Worm (Caenorhabditis elegans) whole organism, early embryonic: ENCODE measurements around the gene srw-41.

ENCODE experiments used
- B0310.2 ChIP-seq: sonication (generic microtip); optimal IDR thresholded peaks from 2 replicates; lab custom pipeline; 2016; ENCODE audit warnings: mild to moderate bottlenecking, missing genetic modification characterization, missing compliant biosample characterization
- F13C5.2 ChIP-seq: sonication (generic microtip); optimal IDR thresholded peaks from 2 replicates; lab custom pipeline; 2017; ENCODE audit warnings: mild to moderate bottlenecking, missing genetic modification characterization, inconsistent platforms, missing compliant biosample characterization
- aly-1 ChIP-seq: sonication (generic microtip); optimal IDR thresholded peaks from 2 replicates; lab custom pipeline; 2016; ENCODE audit warnings: missing genetic modification characterization, missing compliant biosample characterization
- ama-1 ChIP-seq: fragments of 150-350 bp; optimal IDR thresholded peaks from 2 replicates; lab custom pipeline; 2014
- ceh-13 ChIP-seq: fragments of 200-800 bp; sonication (Bioruptor generic); optimal IDR thresholded peaks from 2 replicates; lab custom pipeline; 2018; ENCODE audit warnings: mild to moderate bottlenecking, missing genetic modification characterization, missing compliant biosample characterization
- ceh-36 ChIP-seq: sonication (generic microtip); optimal IDR thresholded peaks from 2 replicates; lab custom pipeline; 2016; ENCODE audit warnings: missing genetic modification characterization, inconsistent platforms, missing compliant biosample characterization
- ets-7 ChIP-seq: sonication (generic microtip); optimal IDR thresholded peaks from 2 replicates; lab custom pipeline; 2016; ENCODE audit warnings: missing genotype, missing genetic modification characterization, missing compliant biosample characterization
- flt-1 ChIP-seq: fragments of 200-800 bp; sonication (Bioruptor generic); IDR thresholded peaks from 2 replicates; pipeline ENCODE4 v1.3.6; 2022; ENCODE audit warnings: missing genetic modification characterization, missing compliant biosample characterization
- hmbx-1 ChIP-seq: sonication (generic microtip); optimal IDR thresholded peaks from 2 replicates; lab custom pipeline; 2016; ENCODE audit warnings: mild to moderate bottlenecking, missing genetic modification characterization, missing compliant biosample characterization
- hmg-4 ChIP-seq: fragments of 200-800 bp; sonication (Bioruptor generic); optimal IDR thresholded peaks from 2 replicates; lab custom pipeline; 2018; ENCODE audit warnings: mild to moderate bottlenecking, missing genetic modification characterization, missing compliant biosample characterization
- hnd-1 ChIP-seq: sonication (generic microtip); optimal IDR thresholded peaks from 2 replicates; lab custom pipeline; 2016; ENCODE audit warnings: missing genetic modification characterization, missing compliant biosample characterization
- pes-1 ChIP-seq: fragments of 200-800 bp; sonication (Bioruptor generic); IDR thresholded peaks from 2 replicates; pipeline ENCODE4 v1.3.6; 2022; ENCODE audit warnings: missing genetic modification reagents, missing genetic modification characterization, missing compliant biosample characterization
- scrt-1 ChIP-seq: fragments of 200-800 bp; sonication (Bioruptor generic); IDR thresholded peaks from 2 replicates; pipeline ENCODE4 v1.3.6; 2022; ENCODE audit warnings: missing genetic modification characterization, missing compliant biosample characterization
- sea-1 ChIP-seq: fragments of 200-800 bp; sonication (Bioruptor generic); conservative IDR thresholded peaks from 2 replicates; pipeline ENCODE4 v1.3.6; 2022; ENCODE audit warnings: missing genetic modification characterization, missing compliant biosample characterization
- tbx-11 ChIP-seq: fragments of 200-800 bp; sonication (Bioruptor generic); IDR thresholded peaks from 2 replicates; pipeline ENCODE4 v1.3.6; 2022; ENCODE audit warnings: missing genetic modification characterization, missing compliant biosample characterization
- tbx-37 ChIP-seq: fragments of 200-800 bp; sonication (Bioruptor generic); conservative IDR thresholded peaks from 2 replicates; pipeline ENCODE4 v1.3.6; 2022; ENCODE audit warnings: missing genetic modification reagents, missing genetic modification characterization, missing compliant biosample characterization
- tra-4 ChIP-seq: sonication (generic microtip); optimal IDR thresholded peaks from 2 replicates; lab custom pipeline; 2017; ENCODE audit warnings: missing genetic modification characterization, missing compliant biosample characterization

srw-41 gene

DNA sequence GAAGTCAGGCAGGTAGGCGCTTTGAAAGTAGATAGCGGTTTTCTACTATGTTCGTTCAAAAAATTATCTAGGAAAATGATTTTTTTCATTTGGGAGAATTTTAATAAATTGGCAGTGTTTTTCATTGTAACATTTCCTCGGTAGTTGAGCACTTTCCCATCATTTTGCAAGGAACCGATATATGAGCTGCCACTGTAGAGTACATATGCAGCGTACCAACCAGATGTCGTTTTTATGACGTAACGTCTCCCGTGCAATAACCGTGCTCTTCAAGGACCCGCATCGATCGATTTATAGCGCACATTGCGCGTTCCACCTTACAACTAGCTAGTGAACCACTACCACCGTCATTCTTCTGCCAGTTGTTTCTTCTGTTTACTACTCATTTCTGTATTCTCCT lies 44.8 kb downstream of the srw-41 start, which contains the start of gene T25E12.6:
Gene T25E12.6, plus strand, starts transcription at position 301 of the 400 bp plus-strand sequence.
- TF ChIP-seq ceh-36 (tag; lab: Kevin White, UChicago) (no peak), flt-1 (GFP tag; lab: Robert Waterston, UW) (no peak), hmg-4 (GFP tag; lab: Kevin White, UChicago) (no peak), hnd-1 (tag; lab: Kevin White, UChicago) (no peak), scrt-1 (GFP tag; lab: Robert Waterston, UW) (no peak), ama-1 (lab: Kevin White, UChicago) (no peak), tra-4 (tag; lab: Kevin White, UChicago) (no peak), tbx-11 (GFP tag; lab: Robert Waterston, UW) (no peak)

DNA sequence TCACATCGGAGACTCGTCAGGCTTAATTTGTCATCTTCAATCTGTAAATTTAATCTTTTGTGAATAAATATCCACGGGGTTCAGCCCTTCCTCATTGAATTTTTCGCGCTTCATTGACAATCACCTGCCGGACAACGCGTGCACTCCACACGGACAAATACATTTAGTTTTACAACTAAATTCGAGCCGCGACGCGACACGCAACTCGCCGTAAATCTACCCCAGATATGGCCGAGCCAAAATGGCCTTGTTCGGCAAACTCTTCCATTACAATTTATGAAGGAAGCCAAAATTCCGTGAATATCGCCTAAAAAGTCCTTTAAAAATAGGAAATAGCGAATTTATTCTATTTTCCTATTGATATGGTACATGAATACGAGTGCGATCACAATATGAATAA lies 47.5 kb downstream of the srw-41 start:
- TF ChIP-seq tbx-11 (GFP tag; lab: Robert Waterston, UW), result no peak
- no peak for TF ChIP-seq ets-7 (tag; lab: Kevin White, UChicago)
- TF ChIP-seq ceh-13, result no peak
- TF ChIP-seq ceh-36 (tag; lab: Kevin White, UChicago), result no peak
- TF ChIP-seq aly-1 (tag; lab: Kevin White, UChicago), result no peak
- TF ChIP-seq sea-1 (GFP tag; lab: Robert Waterston, UW), result no peak
- no peak for TF ChIP-seq hmg-4 (GFP tag; lab: Kevin White, UChicago)
- TF ChIP-seq tra-4 (tag; lab: Kevin White, UChicago), result no peak
- TF ChIP-seq ama-1 (lab: Kevin White, UChicago), result no peak
- TF ChIP-seq hmbx-1 (tag; lab: Kevin White, UChicago), result no peak
- TF ChIP-seq tbx-37 (GFP tag; lab: Robert Waterston, UW), result no peak
- TF ChIP-seq pes-1 (GFP tag; lab: Robert Waterston, UW), result no peak
- TF ChIP-seq F13C5.2 (tag; lab: Kevin White, UChicago), result no peak
- no peak for TF ChIP-seq scrt-1 (GFP tag; lab: Robert Waterston, UW)
- no peak for TF ChIP-seq B0310.2
- no peak for TF ChIP-seq hnd-1 (tag; lab: Kevin White, UChicago)
- no peak for TF ChIP-seq flt-1 (GFP tag; lab: Robert Waterston, UW)

DNA sequence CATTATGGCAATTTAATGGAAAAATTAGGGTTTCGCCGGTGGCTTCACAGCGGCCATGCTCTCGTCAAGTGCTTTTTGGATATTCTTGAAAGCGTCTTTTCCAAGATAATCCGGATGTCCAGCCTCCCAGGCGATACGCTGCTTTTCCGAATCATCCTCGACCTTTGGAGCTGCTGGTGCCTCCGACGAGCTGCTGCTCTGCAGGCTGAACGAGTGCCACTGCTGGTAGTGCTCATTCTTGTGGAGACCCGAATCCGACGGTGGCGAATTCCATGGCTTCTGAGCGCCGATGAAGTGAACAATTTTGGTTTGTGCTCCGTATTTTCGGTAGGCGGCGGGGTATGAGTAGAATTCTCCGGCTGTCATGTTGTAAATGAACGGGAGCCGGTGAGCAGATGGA lies 47.9 kb downstream of the srw-41 start:
- TF ChIP-seq F13C5.2 (tag; lab: Kevin White, UChicago) (no peak), ets-7 (tag; lab: Kevin White, UChicago) (no peak), tbx-37 (GFP tag; lab: Robert Waterston, UW) (no peak), aly-1 (tag; lab: Kevin White, UChicago) (no peak), tbx-11 (GFP tag; lab: Robert Waterston, UW) (no peak), B0310.2 (no peak), pes-1 (GFP tag; lab: Robert Waterston, UW) (no peak), flt-1 (GFP tag; lab: Robert Waterston, UW) (no peak), ama-1 (lab: Kevin White, UChicago) (no peak), hmbx-1 (tag; lab: Kevin White, UChicago) (no peak), hnd-1 (tag; lab: Kevin White, UChicago) (no peak)

DNA sequence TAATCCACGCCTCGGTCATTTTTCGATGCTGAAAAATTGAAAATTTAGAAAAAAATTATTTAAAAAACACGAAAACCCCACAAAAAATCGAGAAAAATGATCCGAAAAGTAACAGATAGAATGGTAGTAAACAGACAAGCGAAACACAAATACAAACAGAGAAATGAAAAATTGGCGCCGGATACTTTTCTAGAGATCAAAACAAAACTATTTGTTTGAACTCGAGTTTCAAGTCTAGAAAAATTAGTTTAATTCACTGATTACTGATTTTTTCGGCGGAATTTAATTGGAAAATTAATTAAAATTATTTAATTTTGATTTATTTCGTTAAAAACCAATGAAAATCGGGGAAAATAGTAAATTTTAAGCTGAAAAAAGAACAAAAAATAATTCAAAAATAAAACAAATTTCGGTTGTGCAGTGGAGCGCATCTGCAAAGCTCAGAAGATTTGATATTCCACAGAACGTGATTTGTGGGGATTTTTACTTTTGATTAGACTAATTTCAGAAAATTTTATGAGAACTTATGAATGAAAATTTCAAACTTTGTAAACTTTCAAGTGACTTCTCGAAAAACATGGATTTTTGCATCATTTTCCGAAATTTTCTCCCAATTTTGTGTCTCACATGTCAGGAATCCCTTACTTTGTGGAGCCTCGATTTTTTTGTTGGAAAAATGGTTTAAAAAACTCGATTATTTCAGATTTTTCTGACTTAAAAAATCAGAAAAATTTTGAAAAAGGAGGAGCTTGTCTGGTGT lies 49.1 kb downstream of the srw-41 start, which contains the start of gene gyg-2:
Gene gyg-2, minus strand, starts transcription at position 28 of the 760 bp plus-strand sequence.
- TF ChIP-seq tra-4 (tag; lab: Kevin White, UChicago) (no peak), tbx-11 (GFP tag; lab: Robert Waterston, UW) (no peak), F13C5.2 (tag; lab: Kevin White, UChicago) (no peak)

DNA sequence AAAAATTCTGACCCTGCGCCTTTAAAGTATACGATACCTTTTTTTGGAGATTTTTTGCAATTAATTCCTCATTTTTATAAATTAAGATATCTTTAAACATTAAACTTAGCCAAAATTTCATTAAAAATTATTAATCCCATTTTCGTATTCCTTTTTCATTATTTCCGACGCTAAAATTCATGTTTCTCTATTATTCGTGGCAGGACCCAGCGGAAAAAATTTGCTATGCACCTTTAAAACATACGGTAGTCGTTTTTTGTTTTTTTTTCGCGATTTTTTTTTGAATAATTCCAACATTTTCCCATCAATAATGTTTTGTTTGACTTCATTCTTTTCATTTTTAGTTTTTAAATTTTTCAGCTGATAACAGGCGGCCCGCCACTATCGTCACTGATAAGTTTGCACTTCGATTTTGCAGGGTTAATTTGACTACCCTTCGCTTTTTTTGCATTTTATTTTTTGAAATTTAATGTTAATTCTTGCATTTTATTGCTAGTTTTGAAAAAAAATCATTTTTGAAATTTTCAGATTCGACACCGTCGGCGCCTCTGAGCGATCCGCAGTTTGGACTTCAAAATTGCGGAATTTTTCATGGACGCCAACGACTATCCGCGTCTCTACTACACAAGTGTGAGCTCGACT lies 49.9 kb downstream of the srw-41 start, which contains the start of gene dkf-2:
Gene dkf-2, plus strand, starts transcription at position 592 of the 642 bp plus-strand sequence.
- TF ChIP-seq B0310.2 (no peak), pes-1 (GFP tag; lab: Robert Waterston, UW) (no peak), hmg-4 (GFP tag; lab: Kevin White, UChicago) (no peak), tbx-37 (GFP tag; lab: Robert Waterston, UW) (no peak), ceh-13 (no peak)
